Fruit fly (Drosophila melanogaster) Kc167 (cell line): ENCODE data around the gene UQCR-14.

Experiments
- Myc ChIP-seq: fragments of >200 bp; optimal IDR thresholded peaks from 2 replicates; lab custom pipeline; 2017; ENCODE audit warnings: missing external identifiers
- Sin3A ChIP-seq: fragments of >200 bp; optimal IDR thresholded peaks from 2 replicates; lab custom pipeline; 2018; ENCODE audit warnings: missing external identifiers
- h ChIP-seq: fragments of >200 bp; optimal IDR thresholded peaks from 3 replicates; lab custom pipeline; 2018; ENCODE audit warnings: missing external identifiers
- insv ChIP-seq: fragments of >200 bp; optimal IDR thresholded peaks from 3 replicates; lab custom pipeline; 2018; ENCODE audit warnings: missing external identifiers
- psq ChIP-seq: fragments of >200 bp; optimal IDR thresholded peaks from 2 replicates; lab custom pipeline; 2017; ENCODE audit warnings: missing external identifiers
- ttk ChIP-seq: sonication (Bioruptor generic); optimal IDR thresholded peaks from 2 replicates; lab custom pipeline; 2017; ENCODE audit warnings: missing external identifiers

The UQCR-14 gene

dm6 chrX:16331562-16332233 lies 45.6 kb downstream of the UQCR-14 start:
- no peak for TF ChIP-seq ttk (lab: Kevin White, UChicago)
- no peak for TF ChIP-seq psq (lab: Kevin White, UChicago)
- no peak for TF ChIP-seq h (lab: Kevin White, UChicago)

DNA sequence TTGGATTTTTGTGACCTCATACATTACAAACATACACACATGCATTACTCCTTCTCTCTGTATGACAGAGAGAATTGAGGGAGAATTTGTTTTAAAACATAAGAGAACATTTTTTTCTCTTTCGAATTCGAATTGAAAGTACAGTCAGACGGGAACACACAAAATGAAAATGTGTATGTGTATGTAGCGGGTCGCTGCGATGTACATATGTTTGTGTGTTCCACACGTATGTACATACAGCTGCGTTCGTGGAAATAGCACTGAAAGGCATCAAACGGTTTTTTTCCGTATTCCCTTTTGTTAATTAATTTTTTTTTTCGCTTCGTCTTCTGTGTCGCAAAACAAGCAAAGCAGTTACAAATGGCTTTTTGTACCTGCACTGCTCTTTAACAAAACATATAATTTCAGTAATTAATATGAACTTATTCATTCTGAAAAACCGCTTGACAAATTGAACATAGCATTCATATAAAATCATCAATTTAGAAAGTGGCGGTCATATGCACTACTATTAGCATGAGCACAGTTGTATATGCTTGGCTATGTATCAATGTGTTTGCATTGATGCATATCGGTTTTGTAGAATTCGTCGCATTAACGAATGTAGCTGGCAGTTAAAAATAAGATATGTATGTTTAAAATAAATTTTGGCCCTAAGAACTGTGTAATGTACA lies 46.7 kb downstream of the UQCR-14 start:
- TF ChIP-seq psq (lab: Kevin White, UChicago) = no peak
- TF ChIP-seq h (lab: Kevin White, UChicago) = no peak

DNA sequence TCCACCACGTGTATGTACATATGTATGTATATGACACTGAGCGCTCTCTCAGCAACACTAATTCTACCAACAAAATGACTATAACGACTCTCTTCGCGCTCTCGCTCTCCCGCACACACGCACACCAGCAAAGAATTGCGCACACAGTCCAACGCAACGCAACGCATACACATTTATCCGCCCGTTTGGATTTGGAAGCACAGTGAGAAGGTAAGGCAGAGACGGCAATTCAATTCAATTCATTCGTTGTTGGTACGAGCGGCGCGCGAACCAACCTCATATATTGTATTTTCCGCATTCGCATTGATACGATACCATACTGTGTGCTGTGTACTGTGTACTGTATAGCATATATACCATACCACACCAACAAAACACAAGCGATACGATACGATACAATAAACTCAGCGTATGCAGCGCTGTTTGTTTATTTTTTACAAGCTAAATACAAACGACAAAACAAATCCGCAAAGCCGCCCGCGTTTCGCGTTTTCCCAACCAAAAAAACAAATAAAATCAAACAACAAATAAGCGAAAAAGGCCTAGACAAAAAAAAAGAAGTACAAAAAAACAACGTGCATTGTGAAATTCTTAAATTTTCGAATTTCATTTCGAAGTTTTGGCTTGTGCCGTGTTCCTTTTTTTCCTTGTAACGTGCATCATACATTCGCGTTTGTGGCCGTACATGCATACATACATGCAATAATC lies 47.5 kb downstream of the UQCR-14 start, which contains the start of the genes CG9921 and Dsp1:
Gene CG9921, minus strand, starts transcription at position 167 of the 708 bp plus-strand sequence.
Gene Dsp1, plus strand, starts transcription at position 179 of the 708 bp plus-strand sequence.
- TF ChIP-seq insv = no peak

DNA sequence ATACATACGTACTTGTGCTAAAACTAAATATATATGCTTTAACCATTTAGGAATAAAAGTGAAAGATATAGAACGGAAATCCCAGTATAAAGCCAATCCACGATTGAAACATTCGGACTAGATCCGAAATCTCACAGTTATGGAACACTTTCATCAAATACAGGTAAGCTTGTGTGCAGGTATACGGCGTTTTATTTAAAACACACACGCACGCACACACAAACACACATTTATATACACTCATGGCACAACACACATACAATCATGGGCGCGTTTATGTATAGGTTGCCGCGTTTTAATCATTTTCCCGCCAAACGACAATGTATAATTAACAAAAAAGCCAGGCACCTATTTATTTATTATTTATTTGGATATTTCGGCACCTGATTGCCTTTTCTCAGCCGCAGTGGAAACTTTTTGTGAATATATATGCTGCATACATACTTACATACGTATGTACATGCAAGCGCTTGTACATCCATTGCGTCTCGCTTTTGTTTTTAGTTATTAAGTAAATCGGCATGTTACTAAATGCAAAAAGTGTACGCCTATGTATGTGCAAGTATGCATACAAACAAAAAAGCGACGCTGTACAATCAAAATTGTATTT lies 48.3 kb downstream of the UQCR-14 start:
- TF ChIP-seq h (lab: Kevin White, UChicago) = no peak

DNA sequence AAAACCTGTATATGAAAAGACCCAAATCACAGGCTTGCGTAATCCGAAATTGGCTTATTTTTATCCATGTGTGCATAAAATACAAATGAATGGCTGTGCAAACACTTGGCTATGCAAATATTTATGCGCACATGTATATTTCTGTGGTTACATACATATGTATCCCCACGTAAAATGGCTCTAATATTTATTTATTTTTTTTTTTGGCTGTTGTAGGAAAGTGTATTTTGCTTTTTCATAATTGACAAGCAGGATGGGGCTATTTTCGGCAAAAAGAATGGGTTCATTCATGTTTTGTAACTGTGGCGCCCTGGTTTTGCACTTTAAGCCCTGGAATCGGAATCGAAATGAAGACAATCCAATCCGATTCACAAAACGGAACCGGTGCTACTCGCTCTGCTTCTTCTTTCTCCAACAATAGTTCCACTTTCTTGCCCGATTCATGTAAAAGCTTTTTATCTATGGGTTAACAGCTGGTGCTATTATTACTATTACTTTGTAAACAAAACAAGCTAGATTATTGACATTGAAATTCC lies 49.1 kb downstream of the UQCR-14 start:
- no peak for TF ChIP-seq Myc
- TF ChIP-seq insv = no peak
- no peak for TF ChIP-seq h (lab: Kevin White, UChicago)
- no peak for TF ChIP-seq ttk (lab: Kevin White, UChicago)
- TF ChIP-seq Sin3A (lab: Kevin White, UChicago) = no peak
- no peak for TF ChIP-seq psq (lab: Kevin White, UChicago)
